Worm (Caenorhabditis elegans): Measurements from ENCODE around the gene F10G2.7.
"Not testable (repeated sequence)": the region's sequence is repeated elsewhere in the genome, so short reads cannot be mapped to it uniquely, and the experiment has no call there.

The F10G2.7 gene

ce11 chrV:7352186-7353053, 15.3 kb upstream of the F10G2.7 start, which contains the start of the genes srh-231 and srh-275:
srh-231 (minus strand) TSS chrV:7352236.
srh-275 (plus strand) TSS chrV:7353003.
- TF ChIP-seq him-1 (tag; optimal IDR thresholded peaks at IDR 0.05) (no peak), W03F9.2 (tag; optimal IDR thresholded peaks at IDR 0.05) (no peak)

ce11 chrV:7349541-7349940, 12.4 kb upstream of the F10G2.7 start, which contains the start of gene nhr-149:
nhr-149 (minus strand) TSS chrV:7349641.
- TF ChIP-seq dao-5 (tag; optimal IDR thresholded peaks at IDR 0.05) = no peak
- TF ChIP-seq W03F9.2 (tag; optimal IDR thresholded peaks at IDR 0.05) = no peak
- TF ChIP-seq him-1 (tag; optimal IDR thresholded peaks at IDR 0.05) = no peak

- TF ChIP-seq W03F9.2, him-1, dao-5 (tag; optimal IDR thresholded peaks at IDR 0.05): not testable (repeated sequence)
Observed at ce11 chrV:7345494-7345893, 8.4 kb upstream of the F10G2.7 start, which contains the start of gene nhr-147. nhr-147 (plus strand) TSS chrV:7345794.

- TF ChIP-seq him-1 (tag; optimal IDR thresholded peaks at IDR 0.05) (no peak), dao-5 (tag; optimal IDR thresholded peaks at IDR 0.05) (no peak), W03F9.2 (tag; optimal IDR thresholded peaks at IDR 0.05) (no peak)
Observed at ce11 chrV:7343522-7343921, 6.4 kb upstream of the F10G2.7 start, which contains the start of gene srh-244. srh-244 (plus strand) TSS chrV:7343822.

- TF ChIP-seq him-1 (tag; optimal IDR thresholded peaks at IDR 0.05) (no peak), W03F9.2 (tag; optimal IDR thresholded peaks at IDR 0.05) (no peak), dao-5 (tag; optimal IDR thresholded peaks at IDR 0.05) (no peak)
Observed at ce11 chrV:7341942-7342341, 4.8 kb upstream of the F10G2.7 start, which contains the start of the genes nhr-263 and nhr-148. nhr-263 (minus strand) TSS chrV:7342042. nhr-148 (plus strand) TSS chrV:7342156.

ce11 chrV:7339831-7340230, 2.7 kb upstream of the F10G2.7 start, which contains the start of gene srh-187:
srh-187 (minus strand) TSS chrV:7339931.
- TF ChIP-seq him-1 (tag; optimal IDR thresholded peaks at IDR 0.05) (no peak), W03F9.2 (tag; optimal IDR thresholded peaks at IDR 0.05) (no peak), dao-5 (tag; optimal IDR thresholded peaks at IDR 0.05) (no peak)

ce11 chrV:7332253-7332652, 4.9 kb downstream of the F10G2.7 start, which contains the start of gene F10G2.1:
F10G2.1 (plus strand) TSS chrV:7332553.
- TF ChIP-seq him-1 (tag; optimal IDR thresholded peaks at IDR 0.05) (no peak), W03F9.2 (tag; optimal IDR thresholded peaks at IDR 0.05) (no peak), dao-5 (tag; optimal IDR thresholded peaks at IDR 0.05) (no peak)

ce11 chrV:7330868-7331267, 6.2 kb downstream of the F10G2.7 start, which contains the start of gene F10G2.2:
F10G2.2 (plus strand) TSS chrV:7331168.
- no peak for TF ChIP-seq W03F9.2 (tag; optimal IDR thresholded peaks at IDR 0.05)
- no peak for TF ChIP-seq dao-5 (tag; optimal IDR thresholded peaks at IDR 0.05)
- TF ChIP-seq him-1 (tag; optimal IDR thresholded peaks at IDR 0.05) = no peak

- TF ChIP-seq dao-5 (tag; optimal IDR thresholded peaks at IDR 0.05) (no peak), him-1 (tag; optimal IDR thresholded peaks at IDR 0.05) (no peak), W03F9.2 (tag; optimal IDR thresholded peaks at IDR 0.05) (no peak)
Observed at ce11 chrV:7328092-7328491, 9.0 kb downstream of the F10G2.7 start, which contains the start of gene clec-7. clec-7 (plus strand) TSS chrV:7328392.

- no peak for TF ChIP-seq dao-5 (tag; optimal IDR thresholded peaks at IDR 0.05)
- TF ChIP-seq W03F9.2 (tag; optimal IDR thresholded peaks at IDR 0.05) = no peak
- TF ChIP-seq him-1 (tag; optimal IDR thresholded peaks at IDR 0.05) = no peak
Observed at ce11 chrV:7326928-7327327, 10.2 kb downstream of the F10G2.7 start, which contains the start of gene F10G2.4. F10G2.4 (plus strand) TSS chrV:7327228.

- TF ChIP-seq W03F9.2 (tag; optimal IDR thresholded peaks at IDR 0.05) = no peak
- TF ChIP-seq dao-5 (tag; optimal IDR thresholded peaks at IDR 0.05) = no peak
Observed at ce11 chrV:7325285-7325684, 11.8 kb downstream of the F10G2.7 start, which contains the start of gene srx-92. srx-92 (minus strand) TSS chrV:7325385.

ce11 chrV:7321915-7322314, 15.2 kb downstream of the F10G2.7 start, which contains the start of gene F10G2.10:
F10G2.10 (plus strand) TSS chrV:7322215.
- TF ChIP-seq him-1 (tag; optimal IDR thresholded peaks at IDR 0.05) (no peak), dao-5 (tag; optimal IDR thresholded peaks at IDR 0.05) (no peak), W03F9.2 (tag; optimal IDR thresholded peaks at IDR 0.05) (no peak)

ce11 chrV:7320909-7321308, 16.2 kb downstream of the F10G2.7 start, which contains the start of gene lmd-4:
lmd-4 (minus strand) TSS chrV:7321009.
- TF ChIP-seq W03F9.2 (tag; optimal IDR thresholded peaks at IDR 0.05) (no peak), him-1 (tag; optimal IDR thresholded peaks at IDR 0.05) (no peak), dao-5 (tag; optimal IDR thresholded peaks at IDR 0.05) (no peak)

ce11 chrV:7313233-7313632, 23.9 kb downstream of the F10G2.7 start, which contains the start of gene srx-6:
srx-6 (minus strand) TSS chrV:7313333.
- TF ChIP-seq W03F9.2 (tag; optimal IDR thresholded peaks at IDR 0.05) (no peak), him-1 (tag; optimal IDR thresholded peaks at IDR 0.05) (no peak), dao-5 (tag; optimal IDR thresholded peaks at IDR 0.05) (no peak)

All from whole organism, L4/young adult.